Worm (Caenorhabditis elegans): Measurements from ENCODE around the gene W04G3.5.
A peak's percentile ranks its signal among the peaks of the same experiment; 100 is the strongest.

The W04G3.5 gene

DNA sequence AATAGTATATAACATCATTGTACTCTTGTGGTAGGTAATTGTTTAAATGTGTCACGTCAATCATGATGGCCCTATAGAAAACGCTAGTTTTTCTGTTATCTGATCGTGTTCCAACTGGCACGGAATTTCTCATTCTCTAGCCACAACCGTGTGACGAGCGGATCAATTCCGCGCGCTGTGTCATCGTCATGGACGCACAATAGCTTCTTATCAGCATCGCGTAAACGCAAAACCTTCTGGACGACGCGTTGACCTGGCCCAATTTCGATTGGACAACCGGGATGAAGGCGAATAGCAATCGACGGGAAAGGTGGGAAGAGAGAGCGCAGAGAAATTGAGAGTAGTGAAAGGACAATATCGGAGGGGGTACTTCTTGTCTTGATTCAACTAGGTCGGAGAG lies 16.4 kb upstream of the W04G3.5 start, which contains the start of gene lpr-3:
Gene lpr-3 (plus strand): TSS at position 374 of the 400 bp plus-strand sequence.
- no peak for TF ChIP-seq unc-62 (GFP tag; optimal IDR thresholded peaks at IDR 0.05)

DNA sequence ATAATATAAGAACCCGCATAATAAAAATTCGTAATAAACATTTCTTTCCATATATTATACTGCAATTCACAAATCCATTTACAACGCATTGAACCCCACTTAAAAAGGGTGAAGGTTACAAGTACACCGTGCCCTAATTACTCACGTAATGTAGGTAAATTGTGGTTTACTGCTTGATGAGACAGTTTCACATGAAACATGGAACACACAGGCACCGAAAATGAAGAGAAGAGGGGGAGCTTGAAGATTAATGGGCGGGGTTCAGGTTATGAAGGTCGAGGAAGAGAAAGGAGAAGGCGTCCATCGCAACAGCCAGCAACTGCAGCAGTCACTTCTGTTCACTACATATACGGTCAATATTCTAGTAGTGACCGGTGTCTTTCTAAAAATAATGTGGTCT lies 13.7 kb upstream of the W04G3.5 start, which contains the start of gene lpr-6:
Gene lpr-6 (plus strand): TSS at position 251 of the 400 bp plus-strand sequence.
- no peak for TF ChIP-seq unc-62 (GFP tag; optimal IDR thresholded peaks at IDR 0.05)

DNA sequence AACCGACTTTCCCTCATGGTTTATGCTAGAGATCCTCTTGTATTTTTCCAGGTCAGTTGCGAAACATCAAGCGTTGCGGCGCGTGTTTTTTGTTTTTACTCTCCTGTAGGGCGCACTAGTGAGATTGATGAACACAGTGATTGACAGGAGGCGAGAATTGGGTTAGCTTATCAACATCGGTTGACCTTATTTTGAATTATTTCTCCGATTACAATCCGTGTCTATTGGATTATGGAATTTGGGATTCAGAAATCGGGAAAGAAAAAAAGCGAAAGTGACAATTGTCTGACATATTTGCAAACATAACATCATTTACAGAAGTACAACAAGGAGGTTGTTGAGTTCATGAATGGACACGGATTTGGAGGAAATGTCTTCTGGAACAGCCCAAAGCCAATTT lies 12.5 kb upstream of the W04G3.5 start:
- no peak for TF ChIP-seq unc-62 (GFP tag; optimal IDR thresholded peaks at IDR 0.05)

DNA sequence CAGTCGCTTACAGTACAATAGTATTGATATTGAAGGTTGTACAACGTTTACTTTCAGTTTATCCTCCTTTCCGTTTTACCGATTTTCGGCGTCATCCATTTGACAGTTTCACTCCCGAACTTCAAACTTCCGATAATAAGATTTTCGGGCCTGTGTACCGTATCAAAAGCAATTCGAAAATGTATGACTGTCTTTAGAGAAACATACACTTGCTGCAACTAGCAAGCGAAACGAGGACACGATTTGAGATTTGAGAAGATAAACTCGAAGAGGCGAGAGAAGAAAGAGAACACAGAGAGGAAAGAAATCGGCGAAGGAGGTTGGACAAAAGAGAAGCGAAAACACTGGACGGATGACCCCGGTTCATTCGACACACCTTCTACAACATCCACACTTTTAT lies 11.6 kb upstream of the W04G3.5 start, which contains the start of gene lpr-5:
Gene lpr-5 (plus strand): TSS at position 220 of the 400 bp plus-strand sequence.
- TF ChIP-seq unc-62 (GFP tag; optimal IDR thresholded peaks at IDR 0.05) = no peak

DNA sequence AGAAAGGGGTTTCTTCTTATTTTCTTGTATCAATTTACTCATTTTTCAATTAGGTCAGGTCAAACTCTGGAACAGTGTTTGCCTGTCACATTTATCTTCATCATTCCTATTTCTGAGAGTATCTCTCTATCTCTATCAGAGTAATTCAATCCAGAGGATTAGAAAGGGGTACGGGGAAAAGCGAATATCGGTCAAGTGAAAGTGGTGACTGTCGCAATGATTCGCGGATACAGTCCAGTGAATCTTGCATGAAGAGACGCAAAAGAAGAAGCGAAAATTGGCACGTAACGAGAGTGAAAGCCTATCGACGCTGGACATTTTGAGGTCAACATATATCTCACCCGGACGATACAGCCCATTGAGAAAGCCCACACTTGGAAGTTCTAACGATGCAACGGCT lies 8.7 kb upstream of the W04G3.5 start, which contains the start of gene lpr-4:
Gene lpr-4 (plus strand): TSS at position 328 of the 400 bp plus-strand sequence.
- TF ChIP-seq unc-62 (GFP tag; optimal IDR thresholded peaks at IDR 0.05) = no peak

DNA sequence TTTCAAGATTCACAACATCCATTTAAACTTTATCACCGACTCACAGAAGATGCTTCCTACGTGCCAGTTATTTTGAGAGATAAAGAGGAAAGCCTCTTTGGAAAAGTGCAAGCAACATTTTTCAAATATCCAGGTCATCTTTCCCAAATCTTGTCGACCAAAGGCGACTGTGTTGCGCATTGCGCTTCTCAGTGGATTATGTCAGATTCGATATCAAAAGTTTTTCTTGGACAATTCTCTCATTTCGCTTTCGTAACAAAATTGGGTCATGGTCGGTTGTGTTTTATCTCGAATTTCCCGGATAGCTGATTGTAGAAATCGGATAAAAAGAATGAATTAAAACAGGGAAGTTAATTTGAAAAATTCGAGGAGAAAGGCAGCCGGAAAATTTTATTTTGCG lies 6.2 kb upstream of the W04G3.5 start:
- no peak for TF ChIP-seq unc-62 (GFP tag; optimal IDR thresholded peaks at IDR 0.05)

DNA sequence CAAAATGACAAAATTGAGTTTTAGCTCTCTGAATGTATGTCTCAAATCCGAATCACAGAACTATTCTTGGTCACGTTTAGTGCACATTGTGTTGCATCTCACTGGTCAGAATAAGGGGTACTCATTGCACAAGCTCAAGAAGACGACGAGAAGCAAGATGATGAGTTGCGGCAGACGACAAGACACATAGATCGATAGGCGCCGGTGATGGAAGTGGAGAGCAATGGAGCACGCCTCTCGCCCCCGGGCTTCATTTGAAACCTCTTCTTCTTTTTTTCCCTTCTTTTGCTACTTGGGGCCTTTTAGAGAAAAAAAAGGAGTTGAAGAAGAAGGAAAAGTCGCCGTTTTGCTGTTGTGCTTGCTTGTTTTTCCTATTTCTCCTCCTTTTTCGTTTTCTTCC lies 5.1 kb upstream of the W04G3.5 start, which contains the start of gene apt-9:
Gene apt-9 (plus strand): TSS at position 194 of the 400 bp plus-strand sequence.
- TF ChIP-seq unc-62 (GFP tag; optimal IDR thresholded peaks at IDR 0.05) = no peak

DNA sequence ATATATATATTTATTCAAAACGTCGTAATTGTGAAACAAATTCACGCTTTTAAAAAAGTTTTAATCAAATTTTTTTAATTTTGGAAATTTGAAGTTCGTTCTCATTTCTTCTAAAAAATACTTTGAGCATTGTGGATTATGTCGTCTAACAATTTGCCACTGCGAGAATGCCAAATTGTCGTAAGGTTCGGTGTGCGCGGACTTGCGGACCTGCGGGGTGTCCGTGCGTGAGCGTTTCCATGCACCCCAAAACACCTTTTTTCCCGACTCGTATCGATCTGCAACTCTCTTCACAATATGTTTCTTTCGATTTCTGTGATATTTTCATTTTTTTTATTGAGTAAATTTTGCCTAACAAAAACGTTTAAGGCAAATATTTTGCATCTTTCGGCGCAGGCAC lies 757 bp upstream of the W04G3.5 start:
- TF ChIP-seq unc-62 (GFP tag; optimal IDR thresholded peaks at IDR 0.05) = no peak

DNA sequence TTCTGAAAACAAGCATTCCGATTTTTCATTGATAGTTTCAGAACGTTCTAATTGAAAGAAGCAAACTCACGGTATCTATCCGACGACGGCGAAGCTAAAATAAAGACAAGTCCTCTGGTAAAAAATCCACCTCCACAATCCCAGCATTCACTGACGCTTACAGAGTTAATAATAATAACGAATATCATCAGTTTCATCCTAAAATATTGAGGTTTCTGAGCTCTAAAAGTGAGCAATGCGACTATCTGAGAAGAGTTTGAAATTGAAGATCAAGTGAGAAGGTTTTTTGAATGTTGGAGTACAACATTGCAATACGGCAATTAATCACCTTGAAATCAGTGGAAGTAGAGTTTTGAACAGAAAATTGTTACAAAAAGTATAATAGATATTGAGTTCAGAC lies 3.0 kb downstream of the W04G3.5 start, which contains the start of gene W04G3.12:
Gene W04G3.12 (minus strand): TSS at position 311 of the 400 bp plus-strand sequence.
- no peak for TF ChIP-seq unc-62 (GFP tag; optimal IDR thresholded peaks at IDR 0.05)

DNA sequence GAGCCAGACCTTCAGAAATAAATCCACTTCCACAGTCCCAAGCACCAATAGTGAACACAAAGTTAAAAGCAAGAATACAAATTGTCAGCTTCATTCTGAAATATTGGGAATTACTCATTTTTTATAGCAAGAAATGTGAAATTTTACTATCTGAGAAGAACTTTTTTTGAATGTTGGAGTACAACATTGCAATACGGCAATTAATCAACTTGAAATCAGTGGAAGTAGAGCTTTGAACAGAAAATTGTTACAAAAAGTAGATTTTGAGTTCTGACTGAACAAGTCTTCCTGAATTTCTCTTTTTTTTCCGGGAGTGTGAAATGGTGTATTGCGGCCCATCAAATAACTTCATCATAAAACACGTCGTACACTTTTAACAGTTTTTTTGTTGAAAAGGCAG lies 4.7 kb downstream of the W04G3.5 start, which contains the start of gene W04G3.10:
Gene W04G3.10 (minus strand): TSS at position 101 of the 400 bp plus-strand sequence.
- TF ChIP-seq unc-62 (GFP tag; optimal IDR thresholded peaks at IDR 0.05) = no peak

DNA sequence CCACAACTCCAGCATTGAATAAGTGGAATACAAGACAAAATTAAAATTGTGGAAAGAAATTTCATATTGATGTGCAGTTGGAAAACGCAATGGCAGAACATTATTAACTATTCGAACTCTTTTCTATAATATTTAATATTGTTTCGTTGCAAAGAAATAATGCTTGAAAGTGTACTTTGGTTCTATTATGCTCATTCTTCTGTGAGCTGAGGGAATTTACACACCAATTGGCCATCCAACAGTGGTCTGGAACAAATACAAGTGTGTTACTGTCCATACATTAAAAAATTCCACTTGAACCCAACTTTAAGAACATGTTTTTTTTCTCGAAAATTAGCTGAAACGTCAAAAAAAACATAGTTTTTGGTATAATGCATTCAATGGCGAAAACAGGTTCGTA lies 6.2 kb downstream of the W04G3.5 start, which contains the start of gene W04G3.13:
Gene W04G3.13 (minus strand): TSS at position 101 of the 400 bp plus-strand sequence.
- TF ChIP-seq unc-62 (GFP tag; optimal IDR thresholded peaks at IDR 0.05) = no peak

DNA sequence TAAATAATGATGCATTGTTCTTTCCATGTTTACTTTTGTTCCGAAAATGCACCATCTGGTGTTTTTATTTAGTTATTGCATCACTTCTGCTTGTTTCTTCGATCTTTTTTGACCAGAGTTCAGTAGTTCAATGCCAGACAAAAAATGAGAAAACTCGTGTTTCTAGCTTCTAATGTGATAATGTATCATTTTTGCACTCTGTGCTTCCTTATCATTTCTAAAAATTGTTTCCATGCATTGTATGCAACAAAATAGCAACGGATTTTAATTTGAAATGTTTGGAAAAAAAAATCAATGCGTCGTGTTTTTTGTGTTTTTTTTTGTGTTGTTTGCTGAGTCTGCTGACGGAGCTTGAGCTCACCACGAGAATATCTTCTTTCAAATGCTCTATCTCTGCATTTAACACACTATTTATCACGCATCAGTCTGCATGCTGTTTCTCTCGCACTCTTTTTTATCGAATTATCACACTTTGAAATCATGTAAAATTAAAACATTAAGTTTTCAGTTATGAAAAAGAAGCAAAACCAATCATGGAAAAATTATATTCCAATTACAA lies 6.8 kb downstream of the W04G3.5 start, which contains the start of gene sulp-7:
Gene sulp-7 (plus strand): TSS at position 509 of the 559 bp plus-strand sequence.
- TF ChIP-seq unc-62 (GFP tag; optimal IDR thresholded peaks at IDR 0.05) = no peak

DNA sequence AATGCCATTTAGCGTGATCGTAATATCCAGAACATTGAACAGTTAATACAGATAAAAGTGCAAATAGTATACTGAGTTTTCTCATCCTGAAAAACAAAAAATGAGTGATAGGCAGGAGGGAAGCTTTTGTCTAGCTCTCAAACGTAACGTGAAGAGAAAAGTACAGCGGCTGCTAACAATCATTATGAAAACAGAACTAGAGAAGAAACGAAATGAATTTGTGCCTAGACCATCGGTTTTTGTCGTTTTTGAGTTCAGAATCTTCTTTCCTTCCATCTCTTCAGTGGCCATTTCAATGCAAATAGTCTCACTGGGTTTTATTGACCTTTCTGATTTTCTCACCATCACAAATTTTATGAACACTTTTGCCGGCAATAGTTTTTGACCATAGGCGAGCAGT lies 11.7 kb downstream of the W04G3.5 start, which contains the start of gene W04G3.7:
Gene W04G3.7 (minus strand): TSS at position 101 of the 400 bp plus-strand sequence.
- TF ChIP-seq unc-62 (GFP tag; optimal IDR thresholded peaks at IDR 0.05) = no peak

DNA sequence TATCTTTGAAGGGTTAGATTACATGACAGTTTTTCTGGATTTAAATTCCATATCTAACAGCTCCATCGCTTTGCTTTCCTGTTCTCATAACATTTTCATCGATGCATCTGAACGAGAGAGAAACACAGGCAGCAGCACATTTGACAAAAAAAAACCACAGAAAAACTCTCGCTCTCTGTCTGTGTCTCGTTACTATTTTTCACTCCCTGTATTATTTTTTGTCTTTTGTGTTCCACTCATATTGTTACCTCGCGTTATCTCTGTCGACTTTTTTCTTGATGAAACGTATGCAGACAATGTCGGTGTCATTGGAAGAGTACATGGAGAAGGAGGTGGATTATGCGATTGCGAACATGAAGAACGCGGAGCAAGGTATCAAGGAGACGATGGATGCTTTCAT lies 15.5 kb downstream of the W04G3.5 start, which contains the start of gene W04G3.11:
Gene W04G3.11 (plus strand): TSS at position 244 of the 400 bp plus-strand sequence.
- no peak for TF ChIP-seq unc-62 (GFP tag; optimal IDR thresholded peaks at IDR 0.05)

DNA sequence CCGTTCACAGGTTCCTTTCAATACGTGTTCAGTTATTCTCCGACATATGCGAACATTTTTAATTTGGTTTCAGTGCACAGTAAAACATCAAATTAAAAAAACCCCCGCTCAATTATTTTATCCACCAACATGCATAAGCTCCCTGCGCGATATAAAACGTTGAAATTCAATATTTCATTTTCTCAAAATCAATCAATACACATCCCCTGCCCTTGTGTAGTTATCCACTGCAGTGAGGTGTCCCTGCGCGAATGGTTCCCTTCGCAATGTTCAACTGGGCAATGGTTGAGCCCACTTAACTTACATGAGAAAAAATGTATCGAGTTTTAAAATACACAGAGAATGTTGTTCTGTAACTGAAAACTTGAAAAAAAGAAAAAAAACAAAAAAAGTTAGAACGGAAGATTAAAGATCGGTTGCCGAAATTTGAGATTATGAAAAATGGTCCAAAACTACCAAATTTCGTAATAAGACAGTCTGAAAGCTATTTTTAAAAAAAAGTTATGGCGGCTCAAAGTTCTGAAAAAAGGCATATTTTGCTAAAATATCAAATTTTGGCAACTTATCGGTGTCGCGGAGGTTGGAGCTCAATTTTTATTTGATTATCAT lies 20.6 kb downstream of the W04G3.5 start:
- TF ChIP-seq unc-62 (GFP tag; optimal IDR thresholded peaks at IDR 0.05) = peak; percentile 69

DNA sequence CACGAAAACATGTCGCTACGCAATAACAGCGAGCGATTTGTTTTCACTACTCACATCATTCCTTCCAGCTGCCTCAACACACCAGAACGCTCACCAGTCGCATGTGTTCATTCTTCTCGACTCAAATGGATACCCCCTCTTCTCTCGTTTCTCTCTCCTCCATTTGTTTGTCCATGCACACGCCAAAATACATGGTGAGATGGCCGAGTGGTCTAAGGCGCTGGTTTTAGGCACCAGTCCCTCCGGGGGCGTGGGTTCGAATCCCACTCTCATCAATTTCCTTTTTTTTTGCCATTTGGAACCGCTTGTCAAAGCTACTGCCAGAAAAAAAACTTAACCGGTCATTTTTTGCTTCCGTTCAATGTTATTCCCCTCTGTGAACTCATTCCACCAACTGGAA lies 22.0 kb downstream of the W04G3.5 start:
- TF ChIP-seq unc-62 (GFP tag; optimal IDR thresholded peaks at IDR 0.05) = no peak

DNA sequence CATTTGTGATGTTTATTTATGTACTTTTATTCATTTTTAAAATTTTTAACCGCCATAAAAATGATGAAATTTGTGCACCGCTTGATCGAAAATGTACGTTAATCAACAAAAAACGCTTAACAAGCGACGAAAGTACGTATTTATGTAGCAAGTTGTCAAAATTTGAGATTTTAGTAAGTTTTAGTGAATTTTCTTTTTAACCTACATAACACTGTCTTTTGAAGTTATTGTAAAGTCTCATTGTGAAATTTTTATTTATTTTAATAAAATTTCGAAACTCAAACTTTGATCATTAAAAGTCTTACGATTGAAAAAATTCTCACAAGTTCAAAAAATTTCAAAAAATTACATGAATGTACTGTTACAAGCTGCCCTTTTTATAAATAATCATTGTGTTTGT lies 23.9 kb downstream of the W04G3.5 start:
- no peak for TF ChIP-seq unc-62 (GFP tag; optimal IDR thresholded peaks at IDR 0.05)

All from whole organism, dauer.